Fruit fly (Drosophila melanogaster): ENCODE measurements around the gene CG9578.

The CG9578 gene

DNA sequence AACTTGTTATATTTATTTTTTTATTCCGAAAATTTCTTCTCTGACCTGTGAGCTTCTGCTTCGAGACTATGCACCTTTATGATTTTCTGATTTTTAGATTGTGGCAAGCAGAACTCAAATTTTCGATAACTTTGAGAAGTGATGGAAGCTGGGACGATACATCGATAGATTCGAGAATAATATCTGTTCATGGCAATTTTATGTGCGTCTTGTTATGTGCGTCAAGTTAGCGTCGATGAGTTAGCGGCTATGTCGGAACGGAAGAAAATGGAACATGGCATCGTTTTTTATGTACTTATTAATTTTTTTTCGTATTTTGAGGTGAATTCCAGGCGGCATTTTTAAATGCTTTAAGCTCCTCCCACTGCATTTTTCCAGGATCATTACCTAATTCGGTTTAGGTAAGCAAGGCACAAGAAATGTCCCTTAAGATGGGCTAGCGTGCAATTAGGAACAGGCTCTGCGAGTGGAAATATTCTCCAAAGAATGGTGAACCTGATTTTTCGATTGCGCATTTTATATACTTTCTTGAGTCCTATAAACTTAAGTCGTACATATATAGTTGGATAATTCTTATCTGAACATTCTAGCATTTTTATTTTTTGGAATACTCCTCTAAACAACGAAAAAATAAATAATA, 4.1 kb upstream of the CG9578 start, which contains the start of gene Phf7 (continued):
- no peak for TF ChIP-seq CG17385 (GFP tag; optimal IDR thresholded peaks at IDR 0.05)
- TF ChIP-seq CG4820 (GFP tag; optimal IDR thresholded peaks at IDR 0.05), result no peak
- TF ChIP-seq lilli (GFP tag; optimal IDR thresholded peaks at IDR 0.05), result no peak
- TF ChIP-seq sim (GFP tag; IDR thresholded peaks at IDR 0.05), result no peak
- TF ChIP-seq CG43689 (GFP tag; IDR thresholded peaks at IDR 0.05), result no peak
- no peak for TF ChIP-seq trh (GFP tag; optimal IDR thresholded peaks at IDR 0.05)
- no peak for TF ChIP-seq Xbp1 (GFP tag; optimal IDR thresholded peaks at IDR 0.05)
- no peak for TF ChIP-seq Sox100B (GFP tag; optimal IDR thresholded peaks at IDR 0.05)
- TF ChIP-seq Spps (tag; optimal IDR thresholded peaks at IDR 0.05), result no peak
- no peak for TF ChIP-seq ken (GFP tag; IDR thresholded peaks at IDR 0.05)
- TF ChIP-seq crc (GFP tag; optimal IDR thresholded peaks at IDR 0.05), result no peak
- peak; percentile 82 for TF ChIP-seq Opbp (GFP tag; IDR thresholded peaks at IDR 0.05; ENCODE audit: partially characterized antibody)
- TF ChIP-seq HmgD (GFP tag; optimal IDR thresholded peaks at IDR 0.05), result peak; percentile 34
- no peak for TF ChIP-seq Ptx1 (GFP tag; IDR thresholded peaks at IDR 0.05)
- TF ChIP-seq Nf-YA (GFP tag; IDR thresholded peaks at IDR 0.05), result no peak
- peak; percentile 11; the same call in 1 of the 2 replicates for TF ChIP-seq slbo (GFP tag; IDR thresholded peaks at IDR 0.05)
- no peak for TF ChIP-seq CG7357 (GFP tag; IDR thresholded peaks at IDR 0.05)
- TF ChIP-seq phol (tag; optimal IDR thresholded peaks at IDR 0.05), result peak; percentile 42
- no peak for TF ChIP-seq sima (GFP tag; optimal IDR thresholded peaks at IDR 0.05)
- TF ChIP-seq Blimp-1 (GFP tag; optimal IDR thresholded peaks at IDR 0.05), result no peak
- TF ChIP-seq CG15696 (tag; optimal IDR thresholded peaks at IDR 0.05), result no peak
- TF ChIP-seq Deaf1 (tag; optimal IDR thresholded peaks at IDR 0.05), result no peak
- TF ChIP-seq Scr (GFP tag; IDR thresholded peaks at IDR 0.05; ENCODE audit: partially characterized antibody), result peak; percentile 73
- no peak for TF ChIP-seq jing (GFP tag; optimal IDR thresholded peaks at IDR 0.05)
- TF ChIP-seq CG6683 (GFP tag; optimal IDR thresholded peaks at IDR 0.05), result no peak
- no peak for TF ChIP-seq her (GFP tag; optimal IDR thresholded peaks at IDR 0.05)
- no peak for TF ChIP-seq D19B (GFP tag; optimal IDR thresholded peaks at IDR 0.05)
- TF ChIP-seq CG31388 (GFP tag; optimal IDR thresholded peaks at IDR 0.05), result no peak
- no peak for TF ChIP-seq kay (GFP tag; optimal IDR thresholded peaks at IDR 0.05)
- no peak for TF ChIP-seq odd (GFP tag; optimal IDR thresholded peaks at IDR 0.05)
- no peak for TF ChIP-seq salm (tag; optimal IDR thresholded peaks at IDR 0.05)
- no peak for TF ChIP-seq H2.0 (GFP tag; IDR thresholded peaks at IDR 0.05)
- TF ChIP-seq Atf6 (GFP tag; IDR thresholded peaks at IDR 0.05), result no peak
- TF ChIP-seq gsb (GFP tag; IDR thresholded peaks at IDR 0.05), result no peak
- TF ChIP-seq CG7786 (GFP tag; optimal IDR thresholded peaks at IDR 0.05), result no peak
- TF ChIP-seq CG3065 (GFP tag; optimal IDR thresholded peaks at IDR 0.05), result no peak
- TF ChIP-seq CG7372 (GFP tag; IDR thresholded peaks at IDR 0.05), result no peak
- no peak for TF ChIP-seq CG10431 (GFP tag; optimal IDR thresholded peaks at IDR 0.05)
- peak; percentile 62 for TF ChIP-seq CG2116 (GFP tag; optimal IDR thresholded peaks at IDR 0.05)
- peak; percentile 85 for TF ChIP-seq Dref (GFP tag; IDR thresholded peaks at IDR 0.05)
- peak; percentile 45 for TF ChIP-seq Myb (GFP tag; optimal IDR thresholded peaks at IDR 0.05)
- TF ChIP-seq CG12391 (tag; optimal IDR thresholded peaks at IDR 0.05), result no peak
- no peak for TF ChIP-seq CG6854 (GFP tag; optimal IDR thresholded peaks at IDR 0.05)
- no peak for TF ChIP-seq YL-1 (GFP tag; optimal IDR thresholded peaks at IDR 0.05)
- no peak for TF ChIP-seq Mrtf (GFP tag; IDR thresholded peaks at IDR 0.05)
- TF ChIP-seq CG14050 (GFP tag; IDR thresholded peaks at IDR 0.05), result no peak
- no peak for TF ChIP-seq CG6765 (GFP tag; optimal IDR thresholded peaks at IDR 0.05)
- TF ChIP-seq cg (GFP tag; optimal IDR thresholded peaks at IDR 0.05), result no peak
- no peak for TF ChIP-seq Dad (GFP tag; optimal IDR thresholded peaks at IDR 0.05)
- no peak for TF ChIP-seq ind (GFP tag; optimal IDR thresholded peaks at IDR 0.05)
- no peak for TF ChIP-seq caup (GFP tag; optimal IDR thresholded peaks at IDR 0.05; ENCODE audit: severe bottlenecking)
- no peak for TF ChIP-seq tap (tag; optimal IDR thresholded peaks at IDR 0.05)
